Worm (Caenorhabditis elegans) whole organism, L4 larva: ENCODE results near the gene tag-281.

Experiments used
- D1046.2 ChIP-seq: fragments of 200-800 bp; sonication (Bioruptor generic); IDR thresholded peaks from 2 replicates; pipeline ENCODE4 v1.3.6; 2022; ENCODE audit warnings: missing genetic modification characterization, missing compliant biosample characterization
- F10B5.3 ChIP-seq: sonication (generic microtip); optimal IDR thresholded peaks from 2 replicates; lab custom pipeline; 2016; ENCODE audit warnings: mild to moderate bottlenecking, missing genetic modification characterization, missing compliant biosample characterization
- F26F4.8 ChIP-seq: fragments of 200-800 bp; sonication (Bioruptor generic); conservative IDR thresholded peaks from 2 replicates; pipeline ENCODE4 v1.3.6; 2022; ENCODE audit warnings: missing genetic modification characterization, missing compliant biosample characterization
- T20F7.1 ChIP-seq: fragments of 200-800 bp; sonication (Bioruptor generic); optimal IDR thresholded peaks from 2 replicates; lab custom pipeline; 2018; ENCODE audit warnings: mild to moderate bottlenecking, missing genetic modification characterization, missing compliant biosample characterization
- Y75B8A.6 ChIP-seq: fragments of 200-800 bp; sonication (Bioruptor generic); IDR thresholded peaks from 2 replicates; pipeline ENCODE4 v1.3.6; 2022; ENCODE audit warnings: missing genetic modification reagents, missing genetic modification characterization, missing compliant biosample characterization
- ZK337.2 ChIP-seq: fragments of 200-800 bp; sonication (Bioruptor generic); IDR thresholded peaks from 2 replicates; pipeline ENCODE4 v1.3.6; 2022; ENCODE audit warnings: missing genetic modification reagents, missing genetic modification characterization, missing compliant biosample characterization
- aha-1 ChIP-seq: fragments of 150-350 bp; peaks from one replicate; lab custom pipeline; 2014; ENCODE audit warnings: missing biosample characterization, missing genetic modification characterization
- aly-2 ChIP-seq: sonication (generic microtip); optimal IDR thresholded peaks from 2 replicates; lab custom pipeline; 2018; ENCODE audit warnings: missing biosample characterization, missing genetic modification characterization
- ceh-20 ChIP-seq: fragments of 200-800 bp; sonication (Bioruptor generic); IDR thresholded peaks from 2 replicates; pipeline ENCODE4 v1.3.6; 2022; ENCODE audit warnings: missing genetic modification reagents, missing genetic modification characterization, missing compliant biosample characterization
- ceh-82 ChIP-seq: sonication (generic microtip); optimal IDR thresholded peaks from 2 replicates; lab custom pipeline; 2017; ENCODE audit warnings: missing biosample characterization, missing genetic modification characterization
- daf-19 ChIP-seq: fragments of 200-800 bp; sonication (Bioruptor generic); conservative IDR thresholded peaks from 2 replicates; pipeline ENCODE4 v1.3.6; 2022; ENCODE audit warnings: missing genetic modification characterization, missing compliant biosample characterization
- daf-8 ChIP-seq: fragments of 200-800 bp; sonication (Bioruptor generic); IDR thresholded peaks from 2 replicates; pipeline ENCODE4 v1.3.6; 2022; ENCODE audit warnings: missing genetic modification characterization, missing compliant biosample characterization
- dmd-6 ChIP-seq: fragments of 200-800 bp; sonication (Bioruptor generic); IDR thresholded peaks from 2 replicates; pipeline ENCODE4 v1.3.6; 2022; ENCODE audit warnings: missing genetic modification reagents, missing genetic modification characterization, missing compliant biosample characterization
- dmd-9 ChIP-seq: fragments of 200-800 bp; sonication (Bioruptor generic); IDR thresholded peaks from 2 replicates; pipeline ENCODE4 v1.3.6; 2022; ENCODE audit warnings: missing genetic modification reagents, missing genetic modification characterization, missing compliant biosample characterization
- dpl-1 ChIP-seq: fragments of 150-350 bp; optimal IDR thresholded peaks from 2 replicates; lab custom pipeline; 2014; ENCODE audit warnings: missing biosample characterization, missing genetic modification reagents, missing genetic modification characterization
- duxl-1 ChIP-seq: sonication (generic microtip); optimal IDR thresholded peaks from 2 replicates; lab custom pipeline; 2016; ENCODE audit warnings: mild to moderate bottlenecking, missing genetic modification characterization, moderate library complexity, missing compliant biosample characterization; ENCODE audit not compliant: poor library complexity
- egl-27 ChIP-seq: sonication (generic microtip); optimal IDR thresholded peaks from 3 replicates; lab custom pipeline; 2017; ENCODE audit warnings: missing biosample characterization, missing genetic modification reagents, missing genetic modification characterization
- hlh-11 ChIP-seq: fragments of 200-800 bp; sonication (Bioruptor generic); optimal IDR thresholded peaks from 2 replicates; lab custom pipeline; 2018; ENCODE audit warnings: mild to moderate bottlenecking, missing genetic modification characterization, missing compliant biosample characterization
- hmg-1.1 ChIP-seq: fragments of 200-800 bp; sonication (Bioruptor generic); IDR thresholded peaks from 2 replicates; pipeline ENCODE4 v1.3.6; 2022; ENCODE audit warnings: missing genetic modification reagents, missing genetic modification characterization, missing compliant biosample characterization
- jun-1 ChIP-seq: fragments of 150-350 bp; optimal IDR thresholded peaks from 2 replicates; lab custom pipeline; 2014; ENCODE audit warnings: missing biosample characterization, missing genetic modification reagents, missing genetic modification characterization
- lim-7 ChIP-seq: fragments of 200-800 bp; sonication (Bioruptor generic); IDR thresholded peaks from 2 replicates; pipeline ENCODE4 v1.3.6; 2022; ENCODE audit warnings: missing genetic modification characterization, missing compliant biosample characterization
- lin-29 ChIP-seq: fragments of 200-800 bp; sonication (Bioruptor generic); IDR thresholded peaks from 2 replicates; pipeline ENCODE4 v1.3.6; 2022; ENCODE audit warnings: missing genetic modification reagents, missing genetic modification characterization, missing compliant biosample characterization
- lir-3 ChIP-seq: sonication (generic microtip); optimal IDR thresholded peaks from 2 replicates; lab custom pipeline; 2016; ENCODE audit warnings: mild to moderate bottlenecking, missing genetic modification characterization, missing compliant biosample characterization
- madf-5 ChIP-seq, 2 experiments: fragments of 200-800 bp; sonication (Bioruptor generic); IDR thresholded peaks; 2 replicates each; pipeline ENCODE4 v1.3.6; 2022; ENCODE audit warnings: missing compliant biosample characterization in 2 of 2, missing genetic modification characterization in 2 of 2
- mep-1 ChIP-seq: fragments of 150-350 bp; sonication (generic microtip); optimal IDR thresholded peaks from 3 replicates; lab custom pipeline; 2014; ENCODE audit warnings: missing biosample characterization, missing genetic modification characterization
- nhr-10 ChIP-seq: fragments of 150-350 bp; optimal IDR thresholded peaks from 2 replicates; lab custom pipeline; 2014; ENCODE audit warnings: missing biosample characterization, missing genetic modification characterization
- nhr-11 ChIP-seq: fragments of 150-350 bp; optimal IDR thresholded peaks from 2 replicates; lab custom pipeline; 2014; ENCODE audit warnings: missing biosample characterization, missing genetic modification characterization
- nhr-111 ChIP-seq: fragments of 200-800 bp; sonication (Bioruptor generic); optimal IDR thresholded peaks from 2 replicates; lab custom pipeline; 2018; ENCODE audit warnings: mild to moderate bottlenecking, missing genetic modification characterization, missing compliant biosample characterization
- nhr-237 ChIP-seq: sonication (generic microtip); optimal IDR thresholded peaks from 2 replicates; lab custom pipeline; 2017; ENCODE audit warnings: missing biosample characterization, missing genetic modification characterization
- nhr-28 ChIP-seq: fragments of 150-350 bp; optimal IDR thresholded peaks from 2 replicates; lab custom pipeline; 2014; ENCODE audit warnings: missing biosample characterization, missing genetic modification characterization
- nhr-42 ChIP-seq: fragments of 200-800 bp; sonication (Bioruptor generic); IDR thresholded peaks from 2 replicates; pipeline ENCODE4 v1.3.6; 2022; ENCODE audit warnings: missing genetic modification characterization, missing compliant biosample characterization
- nhr-76 ChIP-seq: fragments of 150-350 bp; optimal IDR thresholded peaks from 2 replicates; lab custom pipeline; 2014; ENCODE audit warnings: missing biosample characterization, missing genetic modification characterization
- rbr-2 ChIP-seq: sonication (generic microtip); optimal IDR thresholded peaks from 2 replicates; lab custom pipeline; 2016; ENCODE audit warnings: missing genotype, missing genetic modification characterization, missing compliant biosample characterization
- saeg-2 ChIP-seq: fragments of 200-800 bp; sonication (Bioruptor generic); IDR thresholded peaks from 2 replicates; pipeline ENCODE4 v1.3.6; 2022; ENCODE audit warnings: missing genetic modification reagents, missing genetic modification characterization, missing compliant biosample characterization
- snpc-1.2 ChIP-seq: fragments of 200-800 bp; sonication (Bioruptor generic); IDR thresholded peaks from 2 replicates; pipeline ENCODE4 v1.3.6; 2022; ENCODE audit warnings: missing genetic modification reagents, missing genetic modification characterization, missing compliant biosample characterization
- spr-3 ChIP-seq: fragments of 200-800 bp; sonication (Bioruptor generic); optimal IDR thresholded peaks from 2 replicates; lab custom pipeline; 2018; ENCODE audit warnings: mild to moderate bottlenecking, missing genetic modification characterization, missing compliant biosample characterization
- unc-39 ChIP-seq: sonication (generic microtip); optimal IDR thresholded peaks from 2 replicates; lab custom pipeline; 2017; ENCODE audit warnings: missing biosample characterization, missing genetic modification characterization
- unc-62 ChIP-seq, 3 experiments: fragments of 150-350 bp in 1 of 3; sonication (generic microtip); optimal IDR thresholded peaks in 2 of 3; peaks in 1 of 3; 1 replicate in 1 of 3; 2 replicates in 2 of 3; lab custom pipeline; 2014 to 2017; ENCODE audit warnings: missing biosample characterization in 3 of 3, missing genetic modification characterization in 3 of 3, missing genetic modification reagents in 3 of 3, missing genotype in 1 of 3
- vab-7 ChIP-seq: fragments of 200-800 bp; sonication (Bioruptor generic); IDR thresholded peaks from 2 replicates; pipeline ENCODE4 v1.3.6; 2022; ENCODE audit warnings: missing genetic modification reagents, missing genetic modification characterization, missing compliant biosample characterization
- zag-1 ChIP-seq: fragments of 150-350 bp; optimal IDR thresholded peaks from 2 replicates; lab custom pipeline; 2014; ENCODE audit warnings: missing biosample characterization, missing genetic modification characterization
- zip-11 ChIP-seq: fragments of 200-800 bp; sonication (Bioruptor generic); IDR thresholded peaks from 2 replicates; pipeline ENCODE4 v1.3.6; 2022; ENCODE audit warnings: missing genetic modification characterization, missing compliant biosample characterization

The tag-281 gene

DNA sequence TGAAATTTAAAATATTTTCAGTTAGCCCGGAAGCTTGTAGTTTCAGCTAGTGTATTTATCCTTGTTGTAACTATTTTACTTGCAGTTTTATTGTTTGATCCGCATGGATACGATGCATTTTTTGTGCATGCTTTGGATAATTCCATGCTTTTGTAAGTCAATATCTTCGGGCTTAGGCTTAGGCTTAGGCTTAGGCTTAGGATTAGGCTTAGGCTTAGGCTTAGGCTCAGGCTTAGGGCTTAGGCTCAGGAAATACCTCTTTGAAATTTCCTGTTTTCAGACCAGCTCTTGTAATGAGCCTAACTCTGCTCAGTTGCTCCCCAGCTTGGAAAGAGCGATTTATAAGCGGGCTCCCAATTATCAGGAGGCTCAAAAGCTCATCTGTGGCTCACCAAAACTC, 7.5 kb downstream of the tag-281 start, which contains the start of gene srg-16:
Gene srg-16, plus strand, starts transcription at position 87 of the 400 bp plus-strand sequence.
- TF ChIP-seq zag-1 (no peak), F26F4.8 (GFP tag; lab: Robert Waterston, UW) (0 out of 2 replicates have a peak, but pooled peaks have one; percentile 7)

DNA sequence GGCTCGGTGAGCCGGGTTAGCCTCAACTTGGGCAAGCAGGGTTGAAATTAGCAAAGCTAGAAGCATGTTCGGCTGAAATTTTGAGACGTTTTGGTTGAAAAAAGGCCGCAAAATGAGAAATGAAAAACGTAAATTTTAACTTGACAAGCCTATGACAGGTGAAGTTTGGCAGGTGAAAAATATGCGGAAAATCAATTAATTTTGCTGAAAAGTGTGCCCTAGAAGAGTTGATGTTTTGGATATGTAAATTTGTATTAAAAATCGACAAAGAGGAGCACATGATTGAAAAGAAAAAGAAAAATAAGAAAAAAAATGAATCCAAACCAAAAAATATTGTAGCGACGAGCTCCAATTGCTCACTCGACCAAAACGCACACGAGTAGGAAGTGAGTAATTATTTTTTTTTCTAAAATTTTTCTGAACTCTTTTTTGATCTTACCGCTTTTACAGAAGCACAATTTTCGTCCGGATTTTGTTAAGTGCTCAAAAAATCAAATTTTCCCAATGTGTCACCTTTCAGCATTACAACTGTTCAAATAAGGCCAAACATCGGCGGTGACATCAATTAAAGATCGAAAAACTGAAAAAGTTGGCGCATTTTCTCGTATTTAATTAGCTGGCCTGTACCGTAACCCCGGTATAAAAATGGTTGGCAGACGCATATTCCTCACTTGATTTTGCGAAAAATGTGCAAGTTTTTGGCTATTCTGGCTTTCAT, 11.7 kb downstream of the tag-281 start, which contains the start of the genes F15A4.5 and phat-8:
Gene F15A4.5, minus strand, starts transcription at position 101 of the 718 bp plus-strand sequence.
Gene phat-8, plus strand, starts transcription at position 668 of the 718 bp plus-strand sequence.
- no peak for TF ChIP-seq nhr-11 (tag; lab: Kevin White, UChicago)
- peak in 1 of 2 experiments; percentile 21 for TF ChIP-seq unc-62 (GFP tag; optimal IDR thresholded peaks at IDR 0.05 in 1 of 2; lab: Kevin White, UChicago)
- TF ChIP-seq unc-62 (tag; optimal IDR thresholded peaks at IDR 0.05; lab: Kevin White, UChicago): no peak

DNA sequence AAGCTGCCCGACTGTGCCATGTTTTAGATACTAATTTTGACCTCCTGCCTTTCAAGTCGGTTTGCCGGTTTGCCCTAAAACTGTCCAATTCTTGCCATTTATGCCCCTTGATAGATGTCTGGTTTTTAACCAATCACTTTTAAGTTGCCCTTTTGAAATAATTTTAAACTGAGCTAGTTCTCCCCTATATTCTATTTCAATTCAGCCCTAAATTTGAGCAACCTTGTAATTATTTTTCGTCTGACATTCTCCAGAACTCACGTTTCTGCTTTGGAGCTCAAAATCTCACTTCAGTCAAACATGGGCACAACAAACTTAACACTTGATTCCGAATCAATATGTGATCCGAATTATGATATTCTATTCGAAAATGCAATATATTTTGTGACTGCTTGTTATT, 13.8 kb downstream of the tag-281 start, which contains the start of gene srg-17:
Gene srg-17, plus strand, starts transcription at position 301 of the 400 bp plus-strand sequence.
- peak; percentile 72 for TF ChIP-seq aha-1 (tag; lab: Kevin White, UChicago)
- TF ChIP-seq nhr-237: no peak

DNA sequence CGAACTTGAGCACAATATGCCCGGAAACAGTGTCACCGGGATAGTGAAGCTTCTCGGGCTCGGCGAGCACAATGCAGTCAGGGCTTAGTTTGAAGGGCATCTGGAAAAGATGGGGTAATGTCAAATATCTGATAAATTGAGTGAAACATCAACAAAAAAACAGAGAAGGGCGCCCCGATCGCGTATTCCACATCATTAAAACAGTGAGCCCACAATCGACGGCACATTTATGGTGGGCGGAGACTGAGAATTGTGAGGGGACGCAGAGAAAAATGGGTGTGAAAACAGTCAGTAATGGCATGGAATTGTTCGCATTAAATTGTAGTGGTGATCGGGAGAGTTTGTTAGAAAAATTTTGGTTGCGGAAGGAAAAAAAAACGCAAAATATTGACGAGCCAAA, 21.2 kb downstream of the tag-281 start, which contains the start of gene arrd-9:
Gene arrd-9, minus strand, starts transcription at position 101 of the 400 bp plus-strand sequence.
- TF ChIP-seq daf-19: no peak
- no peak for TF ChIP-seq vab-7
- TF ChIP-seq ceh-82 (tag; lab: Kevin White, UChicago): no peak
- no peak for TF ChIP-seq rbr-2
- TF ChIP-seq D1046.2 (GFP tag; lab: Robert Waterston, UW): no peak
- TF ChIP-seq daf-8 (GFP tag; lab: Robert Waterston, UW): no peak

DNA sequence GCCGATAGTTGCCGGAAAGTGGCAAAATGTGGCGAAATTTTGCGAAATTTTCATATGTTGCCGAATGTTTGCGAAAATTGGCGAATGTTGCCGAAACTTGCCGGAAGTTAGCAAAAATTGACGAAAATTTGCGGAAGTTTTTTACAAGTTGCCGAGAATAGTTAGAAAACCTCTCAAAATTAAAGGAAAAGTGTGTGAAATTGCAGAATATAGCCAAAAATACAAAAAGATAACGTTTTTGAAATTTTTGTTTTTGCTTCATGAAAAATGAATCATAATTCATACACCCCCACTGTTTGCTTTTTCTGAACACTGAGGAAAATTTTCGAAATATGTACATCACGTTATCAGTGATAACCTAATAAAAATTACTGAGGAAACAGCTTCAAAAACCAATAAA, 22.1 kb downstream of the tag-281 start:
- TF ChIP-seq ZK337.2 (GFP tag; lab: Robert Waterston, UW): no peak
- no peak for TF ChIP-seq duxl-1 (tag; lab: Kevin White, UChicago)
- no peak for TF ChIP-seq F26F4.8 (GFP tag; lab: Robert Waterston, UW)
- TF ChIP-seq nhr-76: no peak
- TF ChIP-seq unc-39 (tag; lab: Kevin White, UChicago): no peak
- no peak for TF ChIP-seq snpc-1.2 (GFP tag; lab: Robert Waterston, UW)
- TF ChIP-seq dmd-9: no peak
- no peak for TF ChIP-seq T20F7.1 (GFP tag; lab: Kevin White, UChicago)
- no peak for TF ChIP-seq madf-5 (GFP tag; IDR thresholded peaks at IDR 0.05; lab: Robert Waterston, UW)
- TF ChIP-seq zip-11 (GFP tag; lab: Robert Waterston, UW): no peak
- no peak for TF ChIP-seq Y75B8A.6
- TF ChIP-seq ceh-20 (GFP tag; lab: Robert Waterston, UW): no peak
- no peak for TF ChIP-seq hmg-1.1 (GFP tag; lab: Robert Waterston, UW)
- TF ChIP-seq unc-62 (GFP tag; optimal IDR thresholded peaks at IDR 0.05 in 1 of 2; lab: Kevin White, UChicago): no peak
- no peak for TF ChIP-seq unc-62 (tag; optimal IDR thresholded peaks at IDR 0.05; lab: Kevin White, UChicago)
- TF ChIP-seq lim-7 (GFP tag; lab: Robert Waterston, UW): no peak
- TF ChIP-seq nhr-111 (GFP tag; lab: Kevin White, UChicago): no peak
- TF ChIP-seq nhr-28 (tag; lab: Kevin White, UChicago): no peak
- no peak for TF ChIP-seq aly-2 (tag; lab: Kevin White, UChicago)
- TF ChIP-seq lir-3 (tag; lab: Kevin White, UChicago): no peak

DNA sequence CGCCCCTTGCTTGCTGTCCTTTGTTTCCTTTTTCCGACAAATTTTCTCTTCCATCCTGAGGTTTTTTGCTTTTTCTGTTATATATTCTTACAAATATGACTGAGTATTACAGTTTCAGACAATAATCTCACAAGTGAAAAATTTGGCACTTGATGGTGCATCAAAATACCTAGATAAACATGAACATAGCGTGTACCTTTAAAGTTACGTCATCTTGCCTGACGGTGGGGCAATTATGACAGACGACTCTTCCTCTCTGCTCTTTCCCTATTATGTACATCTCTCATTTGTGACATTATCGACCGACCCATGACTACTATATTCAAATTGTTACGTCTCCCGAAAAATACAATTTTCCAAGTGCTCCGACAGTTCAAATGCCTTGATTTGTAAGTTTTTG, 23.1 kb downstream of the tag-281 start, which contains the start of gene fbxb-102:
Gene fbxb-102, plus strand, starts transcription at position 301 of the 400 bp plus-strand sequence.
- no peak for TF ChIP-seq saeg-2 (GFP tag; lab: Robert Waterston, UW)
- no peak for TF ChIP-seq T20F7.1 (GFP tag; lab: Kevin White, UChicago)
- TF ChIP-seq dmd-6: no peak
- TF ChIP-seq nhr-237: no peak
- no peak for TF ChIP-seq hlh-11
- no peak for TF ChIP-seq nhr-10 (tag; lab: Kevin White, UChicago)
- TF ChIP-seq aha-1 (tag; lab: Kevin White, UChicago): no peak
- no peak for TF ChIP-seq egl-27
- no peak for TF ChIP-seq jun-1 (tag; lab: Kevin White, UChicago)
- TF ChIP-seq Y75B8A.6: no peak
- TF ChIP-seq lin-29 (GFP tag; lab: Robert Waterston, UW): no peak
- no peak for TF ChIP-seq F10B5.3 (tag; lab: Kevin White, UChicago)
- TF ChIP-seq spr-3 (GFP tag; lab: Kevin White, UChicago): no peak
- no peak for TF ChIP-seq nhr-42 (GFP tag; lab: Robert Waterston, UW)
- no peak for TF ChIP-seq mep-1 (tag; lab: Kevin White, UChicago)
- TF ChIP-seq ceh-20 (GFP tag; lab: Robert Waterston, UW): no peak
- TF ChIP-seq dpl-1 (GFP tag; lab: Kevin White, UChicago): no peak
